Worm (Caenorhabditis elegans) whole organism, young adult: ENCODE results near the gene tsp-9.

Experiments
- C06A6.2 ChIP-seq: fragments of 200-800 bp; sonication (Bioruptor generic); conservative IDR thresholded peaks from 2 replicates; pipeline ENCODE4 v1.3.6; 2022; ENCODE audit warnings: missing genetic modification characterization, missing compliant biosample characterization
- D2030.7 ChIP-seq: fragments of 200-800 bp; sonication (Bioruptor generic); IDR thresholded peaks from 2 replicates; pipeline ENCODE4 v1.3.6; 2022; ENCODE audit warnings: missing genetic modification reagents, missing genetic modification characterization, missing compliant biosample characterization
- F10E7.11 ChIP-seq: sonication (generic microtip); optimal IDR thresholded peaks from 2 replicates; lab custom pipeline; 2017; ENCODE audit warnings: mild to moderate bottlenecking, missing genetic modification characterization, moderate library complexity, missing compliant biosample characterization
- F23B12.7 ChIP-seq: sonication (generic microtip); optimal IDR thresholded peaks from 2 replicates; lab custom pipeline; 2017; ENCODE audit warnings: missing genetic modification characterization, mild to moderate bottlenecking, missing compliant biosample characterization, antibody characterized with exemption, moderate library complexity; ENCODE audit not compliant: insufficient read depth
- F37B4.10 ChIP-seq: fragments of 200-800 bp; sonication (Bioruptor generic); IDR thresholded peaks from 2 replicates; pipeline ENCODE4 v1.3.6; 2022; ENCODE audit warnings: missing genetic modification characterization, missing compliant biosample characterization
- F52B5.7 ChIP-seq: sonication (generic microtip); optimal IDR thresholded peaks from 2 replicates; lab custom pipeline; 2016; ENCODE audit warnings: mild to moderate bottlenecking, missing genetic modification characterization, missing compliant biosample characterization
- K11D2.4 ChIP-seq: fragments of 200-800 bp; sonication (Bioruptor generic); IDR thresholded peaks from 2 replicates; pipeline ENCODE4 v1.3.6; 2022; ENCODE audit warnings: missing genetic modification reagents, missing genetic modification characterization, missing compliant biosample characterization
- K12H6.12 ChIP-seq: fragments of 200-800 bp; sonication (Bioruptor generic); optimal IDR thresholded peaks from 2 replicates; lab custom pipeline; 2018; ENCODE audit warnings: mild to moderate bottlenecking, missing genetic modification characterization, missing compliant biosample characterization
- ama-1 ChIP-seq, 3 experiments: fragments of 150-350 bp in 1 of 3; sonication (generic microtip) in 2 of 3; optimal IDR thresholded peaks; 2 replicates each; lab custom pipeline; 2014 to 2018; ENCODE audit warnings: missing biosample characterization in 2 of 3, missing genetic modification characterization in 2 of 3, missing genetic modification reagents in 2 of 3
- ceh-27 ChIP-seq: fragments of 200-800 bp; sonication (Bioruptor generic); optimal IDR thresholded peaks from 2 replicates; lab custom pipeline; 2018; ENCODE audit warnings: mild to moderate bottlenecking, missing genetic modification characterization, moderate library complexity, missing compliant biosample characterization
- ceh-40 ChIP-seq: fragments of 200-800 bp; sonication (Bioruptor generic); IDR thresholded peaks from 2 replicates; pipeline ENCODE4 v1.3.6; 2022; ENCODE audit warnings: missing genetic modification characterization, missing compliant biosample characterization
- ceh-58 ChIP-seq: fragments of 200-800 bp; sonication (Bioruptor generic); IDR thresholded peaks from 2 replicates; pipeline ENCODE4 v1.3.6; 2022; ENCODE audit warnings: missing genetic modification characterization, missing compliant biosample characterization
- dpl-1 ChIP-seq: fragments of 150-350 bp; optimal IDR thresholded peaks from 2 replicates; lab custom pipeline; 2014; ENCODE audit warnings: missing biosample characterization, missing genetic modification reagents, missing genetic modification characterization
- egrh-3 ChIP-seq: fragments of 200-800 bp; sonication (Bioruptor generic); IDR thresholded peaks from 2 replicates; pipeline ENCODE4 v1.3.6; 2022; ENCODE audit warnings: missing genetic modification reagents, missing genetic modification characterization, missing compliant biosample characterization
- ekl-4 ChIP-seq: fragments of 200-800 bp; sonication (Bioruptor generic); IDR thresholded peaks from 2 replicates; pipeline ENCODE4 v1.3.6; 2022; ENCODE audit warnings: missing genetic modification reagents, missing genetic modification characterization, missing compliant biosample characterization
- ets-4 ChIP-seq: fragments of 200-800 bp; sonication (Bioruptor generic); optimal IDR thresholded peaks from 2 replicates; lab custom pipeline; 2018; ENCODE audit warnings: mild to moderate bottlenecking, missing genetic modification characterization, missing compliant biosample characterization
- hsf-1 ChIP-seq: fragments of 200-800 bp; sonication (Bioruptor generic); IDR thresholded peaks from 2 replicates; pipeline ENCODE4 v1.3.6; 2022; ENCODE audit warnings: missing genetic modification reagents, missing genetic modification characterization, missing compliant biosample characterization
- lsy-27 ChIP-seq: sonication (generic microtip); optimal IDR thresholded peaks from 2 replicates; lab custom pipeline; 2017; ENCODE audit warnings: missing genetic modification characterization, mild to moderate bottlenecking, missing compliant biosample characterization, antibody characterized with exemption, missing genotype, borderline replicate concordance; ENCODE audit not compliant: insufficient read depth
- madf-3 ChIP-seq: fragments of 200-800 bp; sonication (Bioruptor generic); IDR thresholded peaks from 2 replicates; pipeline ENCODE4 v1.3.6; 2022; ENCODE audit warnings: missing genetic modification reagents, missing genetic modification characterization, missing compliant biosample characterization
- madf-6 ChIP-seq: fragments of 200-800 bp; sonication (Bioruptor generic); IDR thresholded peaks from 2 replicates; pipeline ENCODE4 v1.3.6; 2022; ENCODE audit warnings: missing genetic modification reagents, missing genetic modification characterization, missing compliant biosample characterization
- madf-8 ChIP-seq: fragments of 200-800 bp; sonication (Bioruptor generic); conservative IDR thresholded peaks from 2 replicates; pipeline ENCODE4 v1.3.6; 2022; ENCODE audit warnings: missing genetic modification reagents, missing genetic modification characterization, missing compliant biosample characterization
- mcd-1 ChIP-seq: fragments of 200-800 bp; sonication (Bioruptor generic); IDR thresholded peaks from 2 replicates; pipeline ENCODE4 v1.3.6; 2022; ENCODE audit warnings: missing genetic modification reagents, missing genetic modification characterization, missing compliant biosample characterization
- nfya-1 ChIP-seq: sonication (generic microtip); optimal IDR thresholded peaks from 2 replicates; lab custom pipeline; 2017; ENCODE audit warnings: antibody characterized with exemption, missing compliant biosample characterization, missing genetic modification characterization, borderline replicate concordance; ENCODE audit not compliant: insufficient read depth
- nfya-2 ChIP-seq: fragments of 200-800 bp; sonication (Bioruptor generic); IDR thresholded peaks from 2 replicates; pipeline ENCODE4 v1.3.6; 2022; ENCODE audit warnings: missing genetic modification reagents, missing genetic modification characterization, missing compliant biosample characterization
- nhr-179 ChIP-seq: sonication (generic microtip); optimal IDR thresholded peaks from 2 replicates; lab custom pipeline; 2016; ENCODE audit warnings: mild to moderate bottlenecking, missing genetic modification characterization, missing compliant biosample characterization
- pbrm-1 ChIP-seq: fragments of 200-800 bp; sonication (Bioruptor generic); IDR thresholded peaks from 2 replicates; pipeline ENCODE4 v1.3.6; 2022; ENCODE audit warnings: missing genetic modification reagents, missing genetic modification characterization, missing compliant biosample characterization
- rec-8 ChIP-seq, 2 experiments: sonication (generic microtip); optimal IDR thresholded peaks; 2 replicates each; lab custom pipeline; 2016; ENCODE audit warnings: mild to moderate bottlenecking in 2 of 2, missing genetic modification characterization in 2 of 2, missing genetic modification reagents in 2 of 2, missing genotype in 2 of 2, missing biosample characterization in 1 of 2, missing compliant biosample characterization in 1 of 2, moderate library complexity in 1 of 2
- sdz-38 ChIP-seq: sonication (generic microtip); optimal IDR thresholded peaks from 2 replicates; lab custom pipeline; 2016; ENCODE audit warnings: missing genotype, missing genetic modification characterization, missing compliant biosample characterization
- snpc-1.1 ChIP-seq: sonication (generic microtip); optimal IDR thresholded peaks from 2 replicates; lab custom pipeline; 2017; ENCODE audit warnings: missing genetic modification characterization, mild to moderate bottlenecking, missing compliant biosample characterization, antibody characterized with exemption, moderate library complexity, missing genotype, missing genetic modification reagents; ENCODE audit not compliant: insufficient read depth
- unc-62 ChIP-seq: fragments of 150-350 bp; optimal IDR thresholded peaks from 2 replicates; lab custom pipeline; 2014; ENCODE audit warnings: missing biosample characterization, missing genetic modification reagents, missing genetic modification characterization
- zfh-2 ChIP-seq: fragments of 200-800 bp; sonication (Bioruptor generic); conservative IDR thresholded peaks from 2 replicates; pipeline ENCODE4 v1.3.6; 2022; ENCODE audit warnings: missing genetic modification reagents, missing genetic modification characterization, missing compliant biosample characterization
- ztf-22 ChIP-seq: fragments of 200-800 bp; sonication (Bioruptor generic); optimal IDR thresholded peaks from 2 replicates; lab custom pipeline; 2018; ENCODE audit warnings: mild to moderate bottlenecking, missing genetic modification characterization, moderate library complexity, missing compliant biosample characterization

The tsp-9 gene

DNA sequence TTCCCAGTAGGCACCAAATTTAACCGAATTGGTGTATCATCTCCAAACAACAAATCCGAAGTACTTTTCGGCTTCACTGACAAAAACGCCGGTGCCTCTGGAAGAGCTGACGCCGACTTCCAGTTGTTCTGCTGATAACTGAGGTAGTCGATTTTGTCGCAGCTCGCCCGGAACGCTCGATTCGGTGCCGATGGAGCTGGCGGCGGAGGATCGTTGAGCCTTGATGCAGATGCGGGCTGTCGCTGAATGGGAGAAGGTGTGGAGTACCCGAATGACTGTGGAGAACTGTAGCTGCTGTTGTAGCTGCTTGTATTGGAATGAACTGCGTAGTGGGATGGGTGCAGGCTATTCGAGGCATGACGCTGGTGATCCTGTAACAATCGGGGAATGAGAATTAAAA lies 32.7 kb upstream of the tsp-9 start:
- TF ChIP-seq madf-6 (GFP tag; lab: Robert Waterston, UW) (no peak), nhr-179 (tag; lab: Kevin White, UChicago) (no peak), nfya-2 (GFP tag; lab: Robert Waterston, UW) (no peak), egrh-3 (GFP tag; lab: Robert Waterston, UW) (peak; percentile 34; the same call in 1 of the 2 replicates), zfh-2 (GFP tag; lab: Robert Waterston, UW) (peak; percentile 81), madf-3 (GFP tag; lab: Robert Waterston, UW) (peak; percentile 14; the same call in 1 of the 2 replicates), ceh-58 (no peak), snpc-1.1 (tag; lab: Kevin White, UChicago) (no peak)

DNA sequence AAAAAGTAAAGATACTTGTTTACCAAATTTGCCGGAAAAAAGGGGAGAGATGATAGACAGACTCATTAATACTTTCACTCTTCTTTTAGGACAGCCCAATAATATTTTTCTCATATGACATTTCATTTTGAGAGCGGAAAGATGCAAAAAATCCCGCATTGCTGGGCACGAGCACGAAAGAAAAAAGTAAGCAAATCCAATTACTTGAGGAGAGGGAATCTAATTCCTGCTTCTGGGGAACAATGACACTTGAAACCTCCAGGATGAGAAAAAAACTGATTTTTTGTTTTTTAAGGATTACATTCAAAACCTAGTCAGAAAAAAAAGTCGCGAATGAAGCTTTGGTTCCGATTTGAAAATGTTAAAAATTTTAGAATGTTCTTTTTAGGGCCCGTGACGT lies 29.0 kb upstream of the tsp-9 start:
- no peak for TF ChIP-seq unc-62 (GFP tag; lab: Kevin White, UChicago)

DNA sequence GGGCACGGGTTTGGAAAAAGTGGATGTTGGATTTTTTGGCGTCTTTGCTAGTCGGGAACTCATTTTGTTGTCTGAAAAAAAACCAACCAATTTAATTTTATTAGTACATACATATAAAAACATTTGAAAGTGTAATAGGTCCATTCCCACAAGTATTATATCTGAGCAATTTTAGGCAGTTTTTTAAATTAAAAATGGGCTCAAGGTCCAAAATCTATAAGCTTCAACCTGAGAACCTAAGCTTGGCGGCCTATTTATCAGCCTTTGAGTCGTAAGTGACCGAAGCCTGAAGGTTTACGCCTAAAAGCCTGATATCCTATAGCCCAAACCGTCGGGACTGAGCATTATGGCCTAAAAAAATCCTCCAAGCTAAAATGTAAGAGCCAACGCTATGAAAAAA lies 27.4 kb upstream of the tsp-9 start:
- TF ChIP-seq rec-8 (tag; optimal IDR thresholded peaks at IDR 0.05; lab: Kevin White, UChicago), result no peak
- TF ChIP-seq lsy-27 (tag; lab: Kevin White, UChicago), result no peak
- no peak for TF ChIP-seq ceh-27 (GFP tag; lab: Kevin White, UChicago)
- TF ChIP-seq D2030.7 (GFP tag; lab: Robert Waterston, UW), result no peak
- no peak for TF ChIP-seq K12H6.12 (tag; lab: Kevin White, UChicago)
- no peak for TF ChIP-seq ztf-22 (GFP tag; lab: Kevin White, UChicago)
- TF ChIP-seq pbrm-1 (GFP tag; lab: Robert Waterston, UW), result no peak
- no peak for TF ChIP-seq ekl-4 (GFP tag; lab: Robert Waterston, UW)
- TF ChIP-seq ama-1 (optimal IDR thresholded peaks at IDR 0.05; lab: Kevin White, UChicago), result no peak
- TF ChIP-seq ama-1 (GFP tag; optimal IDR thresholded peaks at IDR 0.05; lab: Kevin White, UChicago), result no peak
- no peak for TF ChIP-seq ets-4 (GFP tag; lab: Kevin White, UChicago)
- TF ChIP-seq nfya-1 (tag; lab: Kevin White, UChicago), result no peak
- no peak for TF ChIP-seq mcd-1
- TF ChIP-seq F37B4.10 (GFP tag; lab: Robert Waterston, UW), result no peak
- TF ChIP-seq F23B12.7, result no peak
- TF ChIP-seq dpl-1 (GFP tag; lab: Kevin White, UChicago), result no peak
- TF ChIP-seq madf-8 (GFP tag; lab: Robert Waterston, UW), result no peak

ce11 chrX:1222391-1222790 lies 23.4 kb upstream of the tsp-9 start:
- no peak for TF ChIP-seq C06A6.2 (GFP tag; lab: Robert Waterston, UW)
- no peak for TF ChIP-seq sdz-38 (tag; lab: Kevin White, UChicago)
- no peak for TF ChIP-seq madf-8 (GFP tag; lab: Robert Waterston, UW)
- TF ChIP-seq F52B5.7, result no peak
- TF ChIP-seq ceh-40 (GFP tag; lab: Robert Waterston, UW), result no peak
- no peak for TF ChIP-seq F10E7.11 (tag; lab: Kevin White, UChicago)
- TF ChIP-seq nfya-2 (GFP tag; lab: Robert Waterston, UW), result no peak
- TF ChIP-seq K11D2.4 (GFP tag; lab: Robert Waterston, UW), result no peak
- TF ChIP-seq rec-8 (tag; optimal IDR thresholded peaks at IDR 0.05; lab: Kevin White, UChicago), result no peak
- TF ChIP-seq D2030.7 (GFP tag; lab: Robert Waterston, UW), result no peak
- TF ChIP-seq hsf-1 (GFP tag; lab: Robert Waterston, UW), result no peak
